Worm (Caenorhabditis elegans) whole organism, mixed stage, embryonic: ENCODE measurements around the gene F19B10.13.

Experiments
- ceh-83 ChIP-seq: fragments of 200-800 bp; sonication (Bioruptor generic); optimal IDR thresholded peaks from 2 replicates; lab custom pipeline; 2018; ENCODE audit warnings: mild to moderate bottlenecking, missing genetic modification characterization, missing compliant biosample characterization
- ces-1 ChIP-seq: fragments of 150-350 bp; optimal IDR thresholded peaks from 2 replicates; lab custom pipeline; 2014; ENCODE audit warnings: missing biosample characterization, missing genetic modification reagents, missing genetic modification characterization
- elt-1 ChIP-seq: sonication (generic microtip); optimal IDR thresholded peaks from 2 replicates; lab custom pipeline; 2017; ENCODE audit warnings: missing genetic modification characterization, mild to moderate bottlenecking, missing compliant biosample characterization, antibody characterized with exemption, moderate library complexity, borderline replicate concordance; ENCODE audit not compliant: insufficient read depth
- elt-3 ChIP-seq: fragments of 150-350 bp; optimal IDR thresholded peaks from 2 replicates; lab custom pipeline; 2014; ENCODE audit warnings: missing biosample characterization, missing genetic modification characterization
- mep-1 ChIP-seq: fragments of 150-350 bp; optimal IDR thresholded peaks from 2 replicates; lab custom pipeline; 2017; ENCODE audit warnings: missing biosample characterization, missing genetic modification reagents, missing genetic modification characterization, inconsistent platforms
- nhr-2 ChIP-seq: fragments of 150-350 bp; optimal IDR thresholded peaks from 2 replicates; lab custom pipeline; 2014; ENCODE audit warnings: missing biosample characterization, missing genetic modification characterization
- nhr-28 ChIP-seq: fragments of 150-350 bp; optimal IDR thresholded peaks from 2 replicates; lab custom pipeline; 2014; ENCODE audit warnings: missing biosample characterization, missing genetic modification characterization
- nhr-76 ChIP-seq: sonication (generic microtip); optimal IDR thresholded peaks from 2 replicates; lab custom pipeline; 2017; ENCODE audit warnings: missing biosample characterization, missing genetic modification characterization
- pha-4 ChIP-seq: fragments of 150-350 bp; optimal IDR thresholded peaks from 2 replicates; lab custom pipeline; 2018; ENCODE audit warnings: missing biosample characterization, missing genetic modification reagents, missing genetic modification characterization
- unc-62 ChIP-seq: fragments of 150-350 bp; optimal IDR thresholded peaks from 2 replicates; lab custom pipeline; 2014; ENCODE audit warnings: missing biosample characterization, missing genetic modification reagents, missing genetic modification characterization
- zip-8 ChIP-seq: fragments of 150-350 bp; optimal IDR thresholded peaks from 2 replicates; lab custom pipeline; 2014; ENCODE audit warnings: missing biosample characterization, missing genetic modification characterization
- ztf-11 ChIP-seq: fragments of 150-350 bp; optimal IDR thresholded peaks from 2 replicates; lab custom pipeline; 2014; ENCODE audit warnings: missing biosample characterization, missing genetic modification characterization

DNA sequence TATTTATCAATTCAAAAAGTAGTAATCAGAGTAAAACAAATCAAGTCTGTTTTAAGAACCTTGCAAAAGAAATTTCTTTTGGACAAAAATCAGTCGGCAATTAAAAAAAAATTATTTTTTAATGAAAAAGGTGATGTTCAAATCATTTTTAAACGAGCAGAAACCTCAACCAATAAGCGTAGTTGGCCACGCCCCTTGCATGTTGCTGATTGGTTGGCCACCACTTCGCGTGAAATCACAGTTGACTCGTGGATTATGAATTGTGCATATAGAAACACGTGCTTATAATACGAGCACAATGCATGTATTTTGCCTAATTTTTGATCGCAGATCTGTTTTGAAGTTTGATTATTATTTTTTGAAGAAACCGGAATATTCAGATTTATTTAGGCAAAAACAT, 3.1 kb downstream of the F19B10.13 start:
- no peak for TF ChIP-seq ztf-11 (tag; lab: Kevin White, UChicago)
- no peak for TF ChIP-seq elt-1
- no peak for TF ChIP-seq unc-62
- TF ChIP-seq pha-4 (tag; lab: Kevin White, UChicago) = no peak
- no peak for TF ChIP-seq nhr-28 (tag; lab: Kevin White, UChicago)
- no peak for TF ChIP-seq ceh-83
- no peak for TF ChIP-seq elt-3
- TF ChIP-seq ces-1 (GFP tag; lab: Kevin White, UChicago) = no peak
- no peak for TF ChIP-seq nhr-76 (tag; lab: Kevin White, UChicago)
- TF ChIP-seq zip-8 (tag; lab: Kevin White, UChicago) = no peak
- TF ChIP-seq mep-1 (tag; lab: Kevin White, UChicago) = no peak
- no peak for TF ChIP-seq nhr-2 (tag; lab: Kevin White, UChicago)
